Fruit fly (Drosophila melanogaster) whole organism, embryonic: ENCODE measurements around the gene CG7016.

ENCODE experiments used
- Antp ChIP-seq: fragments of 200-800 bp; sonication (Bioruptor generic); optimal IDR thresholded peaks from 3 replicates; lab custom pipeline; 2016; ENCODE audit warnings: missing biosample characterization, missing genetic modification characterization
- Bgb ChIP-seq: fragments of 200-800 bp; sonication (Bioruptor generic); IDR thresholded peaks from 2 replicates; pipeline ENCODE4 v1.3.6; 2022; ENCODE audit warnings: missing biosample characterization, missing genetic modification characterization; ENCODE audit not compliant: partially characterized antibody
- CG11456 ChIP-seq: fragments of 200-800 bp; sonication (Bioruptor generic); IDR thresholded peaks from 3 replicates; pipeline ENCODE4 v1.3.6; 2022; ENCODE audit warnings: missing biosample characterization, missing genetic modification characterization
- CG11504 ChIP-seq: fragments of 200-800 bp; sonication (Bioruptor generic); optimal IDR thresholded peaks from 3 replicates; lab custom pipeline; 2019; ENCODE audit warnings: missing biosample characterization, mild to moderate bottlenecking, missing genetic modification characterization, moderate library complexity
- CG12744 ChIP-seq: fragments of 200-800 bp; sonication (Bioruptor generic); optimal IDR thresholded peaks from 2 replicates; lab custom pipeline; 2016; ENCODE audit warnings: missing biosample characterization, missing genetic modification characterization
- CG12769 ChIP-seq: fragments of 200-800 bp; sonication (Bioruptor generic); optimal IDR thresholded peaks from 2 replicates; lab custom pipeline; 2019; ENCODE audit warnings: missing biosample characterization, mild to moderate bottlenecking, missing genetic modification characterization, moderate library complexity
- CG14667 ChIP-seq: fragments of 200-800 bp; sonication (Bioruptor generic); IDR thresholded peaks from 2 replicates; pipeline ENCODE4 v1.3.6; 2022; ENCODE audit warnings: missing biosample characterization, missing genetic modification characterization
- CG15073 ChIP-seq: fragments of 200-800 bp; sonication (Bioruptor generic); optimal IDR thresholded peaks from 2 replicates; lab custom pipeline; 2016; ENCODE audit warnings: missing biosample characterization, missing genetic modification characterization
- CG1529 ChIP-seq: fragments of 200-800 bp; sonication (Bioruptor generic); optimal IDR thresholded peaks from 3 replicates; lab custom pipeline; 2018; ENCODE audit warnings: missing biosample characterization, missing genetic modification characterization
- CG15479 ChIP-seq: fragments of 200-800 bp; sonication (Bioruptor generic); optimal IDR thresholded peaks from 3 replicates; lab custom pipeline; 2019; ENCODE audit warnings: missing biosample characterization, mild to moderate bottlenecking, missing genetic modification characterization, moderate library complexity
- CG16815 ChIP-seq: fragments of 200-800 bp; sonication (Bioruptor generic); optimal IDR thresholded peaks from 3 replicates; lab custom pipeline; 2017; ENCODE audit warnings: missing biosample characterization, mild to moderate bottlenecking, missing genetic modification characterization
- CG18599 ChIP-seq: fragments of 200-800 bp; sonication (Bioruptor generic); optimal IDR thresholded peaks from 3 replicates; lab custom pipeline; 2017; ENCODE audit warnings: missing biosample characterization, missing genetic modification characterization, mild to moderate bottlenecking, moderate library complexity, missing genetic modification reagents
- CG18764 ChIP-seq: fragments of 200-800 bp; sonication (Bioruptor generic); optimal IDR thresholded peaks from 3 replicates; lab custom pipeline; 2016; ENCODE audit warnings: missing biosample characterization, missing genetic modification characterization
- CG2199 ChIP-seq: fragments of 200-800 bp; sonication (Bioruptor generic); IDR thresholded peaks from 3 replicates; pipeline ENCODE4 v1.3.6; 2022; ENCODE audit warnings: missing biosample characterization, missing genetic modification characterization
- CG3065 ChIP-seq: fragments of 200-800 bp; sonication (Bioruptor generic); optimal IDR thresholded peaks from 2 replicates; lab custom pipeline; 2016; ENCODE audit warnings: missing biosample characterization, missing genetic modification characterization
- CG31388 ChIP-seq: fragments of 200-800 bp; sonication (Bioruptor generic); optimal IDR thresholded peaks from 2 replicates; lab custom pipeline; 2016; ENCODE audit warnings: missing biosample characterization, missing genetic modification characterization
- CG34224 ChIP-seq: fragments of 200-800 bp; sonication (Bioruptor generic); IDR thresholded peaks from 3 replicates; pipeline ENCODE4 v1.3.6; 2022; ENCODE audit warnings: missing biosample characterization, missing genetic modification characterization; ENCODE audit not compliant: partially characterized antibody
- CG34422 ChIP-seq: fragments of 200-800 bp; sonication (Bioruptor generic); IDR thresholded peaks from 3 replicates; pipeline ENCODE4 v1.3.6; 2022; ENCODE audit warnings: missing biosample characterization, missing genetic modification characterization
- CG6272 ChIP-seq: fragments of 200-800 bp; sonication (Bioruptor generic); IDR thresholded peaks from 2 replicates; pipeline ENCODE4 v1.3.6; 2022; ENCODE audit warnings: missing biosample characterization, missing genetic modification characterization
- CG8089 ChIP-seq: fragments of 200-800 bp; sonication (Bioruptor generic); optimal IDR thresholded peaks from 3 replicates; lab custom pipeline; 2016; ENCODE audit warnings: missing biosample characterization, missing genetic modification characterization
- CG9727 ChIP-seq: fragments of 200-800 bp; sonication (Bioruptor generic); optimal IDR thresholded peaks from 3 replicates; lab custom pipeline; 2017; ENCODE audit warnings: missing biosample characterization, mild to moderate bottlenecking, missing genetic modification characterization
- D19B ChIP-seq: fragments of 200-800 bp; sonication (Bioruptor generic); optimal IDR thresholded peaks from 2 replicates; lab custom pipeline; 2017; ENCODE audit warnings: missing biosample characterization, mild to moderate bottlenecking, missing genetic modification characterization
- Dref ChIP-seq: fragments of 200-800 bp; sonication (Bioruptor generic); IDR thresholded peaks from 2 replicates; pipeline ENCODE4 v1.3.6; 2022; ENCODE audit warnings: missing biosample characterization, missing genetic modification characterization
- Drgx ChIP-seq: fragments of 200-800 bp; sonication (Bioruptor generic); IDR thresholded peaks from 2 replicates; pipeline ENCODE4 v1.3.6; 2022; ENCODE audit warnings: missing biosample characterization, missing genetic modification characterization
- E2f1 ChIP-seq: fragments of 200-800 bp; sonication (Bioruptor generic); IDR thresholded peaks from 2 replicates; pipeline ENCODE4 v1.3.6; 2022; ENCODE audit warnings: missing biosample characterization, missing genetic modification characterization
- Hr39 ChIP-seq: fragments of >200 bp; optimal IDR thresholded peaks from 2 replicates; lab custom pipeline; 2017
- Lim3 ChIP-seq: fragments of 200-800 bp; sonication (Bioruptor generic); IDR thresholded peaks from 2 replicates; pipeline ENCODE4 v1.3.6; 2022; ENCODE audit warnings: missing biosample characterization, missing genetic modification characterization
- Med ChIP-seq: fragments of 200-800 bp; sonication (Bioruptor generic); peaks from one replicate; lab custom pipeline; 2016; ENCODE audit warnings: missing biosample characterization, missing genetic modification characterization, mild to moderate bottlenecking, inconsistent platforms, moderate library complexity
- Mes4 ChIP-seq: fragments of 200-800 bp; sonication (Bioruptor generic); optimal IDR thresholded peaks from 2 replicates; lab custom pipeline; 2016; ENCODE audit warnings: missing biosample characterization, missing genetic modification characterization
- NC2α ChIP-seq: fragments of 200-800 bp; sonication (Bioruptor generic); optimal IDR thresholded peaks from 2 replicates; lab custom pipeline; 2016; ENCODE audit warnings: missing biosample characterization, missing genetic modification characterization
- Sry-δ ChIP-seq: fragments of 200-800 bp; sonication (Bioruptor generic); optimal IDR thresholded peaks from 2 replicates; lab custom pipeline; 2016; ENCODE audit warnings: missing biosample characterization, missing genetic modification characterization
- Xrp1 ChIP-seq: fragments of 200-800 bp; sonication (Bioruptor generic); IDR thresholded peaks from 2 replicates; pipeline ENCODE4 v1.3.6; 2022; ENCODE audit warnings: missing biosample characterization, missing genetic modification characterization
- ash1 ChIP-seq: fragments of 200-800 bp; sonication (Bioruptor generic); optimal IDR thresholded peaks from 2 replicates; lab custom pipeline; 2018; ENCODE audit warnings: missing biosample characterization, mild to moderate bottlenecking, missing genetic modification characterization
- btn ChIP-seq: fragments of 200-800 bp; sonication (Bioruptor generic); optimal IDR thresholded peaks from 2 replicates; lab custom pipeline; 2016; ENCODE audit warnings: missing biosample characterization, missing genetic modification characterization
- chinmo ChIP-seq: fragments of 200-800 bp; sonication (Bioruptor generic); IDR thresholded peaks from 4 replicates; pipeline ENCODE4 v1.3.6; 2022; ENCODE audit warnings: missing biosample characterization, missing genetic modification characterization; ENCODE audit not compliant: partially characterized antibody
- chm ChIP-seq: fragments of 200-800 bp; sonication (Bioruptor generic); IDR thresholded peaks from 2 replicates; pipeline ENCODE4 v1.3.6; 2022; ENCODE audit warnings: missing biosample characterization, missing genetic modification characterization
- croc ChIP-seq: fragments of 200-800 bp; sonication (Bioruptor generic); conservative IDR thresholded peaks from 3 replicates; pipeline ENCODE4 v1.3.6; 2022; ENCODE audit warnings: missing biosample characterization, missing genetic modification characterization
- cwo ChIP-seq: fragments of 200-800 bp; sonication (Bioruptor generic); optimal IDR thresholded peaks from 3 replicates; lab custom pipeline; 2017; ENCODE audit warnings: missing biosample characterization, missing genetic modification characterization, mild to moderate bottlenecking, moderate library complexity, missing genetic modification reagents
- disco-r ChIP-seq: fragments of 200-800 bp; sonication (Bioruptor generic); optimal IDR thresholded peaks from 2 replicates; lab custom pipeline; 2016; ENCODE audit warnings: missing biosample characterization, missing genetic modification characterization
- gce ChIP-seq: fragments of 200-800 bp; sonication (Bioruptor generic); IDR thresholded peaks from 3 replicates; pipeline ENCODE4 v1.3.6; 2022; ENCODE audit warnings: missing biosample characterization, missing genetic modification characterization
- gem ChIP-seq: fragments of 200-800 bp; sonication (Bioruptor generic); optimal IDR thresholded peaks from 2 replicates; lab custom pipeline; 2019; ENCODE audit warnings: missing biosample characterization, mild to moderate bottlenecking, missing genetic modification characterization, moderate library complexity
- jumu ChIP-seq: fragments of 200-800 bp; sonication (Bioruptor generic); optimal IDR thresholded peaks from 3 replicates; lab custom pipeline; 2016; ENCODE audit warnings: missing biosample characterization, missing genetic modification characterization
- ken ChIP-seq: fragments of 200-800 bp; sonication (Bioruptor generic); IDR thresholded peaks from 3 replicates; pipeline ENCODE4 v1.3.6; 2022; ENCODE audit warnings: missing biosample characterization, missing genetic modification characterization
- knrl ChIP-seq: fragments of 200-800 bp; sonication (Bioruptor generic); IDR thresholded peaks from 3 replicates; pipeline ENCODE4 v1.3.6; 2022; ENCODE audit warnings: missing biosample characterization, missing genetic modification characterization; ENCODE audit not compliant: partially characterized antibody
- nerfin-1 ChIP-seq: fragments of 200-800 bp; sonication (Bioruptor generic); optimal IDR thresholded peaks from 3 replicates; lab custom pipeline; 2019; ENCODE audit warnings: missing biosample characterization, mild to moderate bottlenecking, missing genetic modification characterization, moderate library complexity
- repo ChIP-seq: fragments of 200-800 bp; sonication (Bioruptor generic); optimal IDR thresholded peaks from 2 replicates; lab custom pipeline; 2016; ENCODE audit warnings: missing biosample characterization, missing genetic modification characterization
- row ChIP-seq: fragments of 200-800 bp; sonication (Bioruptor generic); IDR thresholded peaks from 3 replicates; pipeline ENCODE4 v1.3.6; 2022; ENCODE audit warnings: missing biosample characterization, missing genetic modification characterization
- run ChIP-seq: fragments of 200-800 bp; sonication (Bioruptor generic); optimal IDR thresholded peaks from 3 replicates; lab custom pipeline; 2018; ENCODE audit warnings: missing biosample characterization, mild to moderate bottlenecking, missing genetic modification characterization
- slbo ChIP-seq: fragments of 200-800 bp; sonication (Bioruptor generic); IDR thresholded peaks from 2 replicates; pipeline ENCODE4 v1.3.6; 2022; ENCODE audit warnings: missing biosample characterization, missing genetic modification characterization
- tx ChIP-seq: fragments of 200-800 bp; sonication (Bioruptor generic); optimal IDR thresholded peaks from 2 replicates; lab custom pipeline; 2016; ENCODE audit warnings: missing biosample characterization, missing genetic modification characterization

The CG7016 gene

DNA sequence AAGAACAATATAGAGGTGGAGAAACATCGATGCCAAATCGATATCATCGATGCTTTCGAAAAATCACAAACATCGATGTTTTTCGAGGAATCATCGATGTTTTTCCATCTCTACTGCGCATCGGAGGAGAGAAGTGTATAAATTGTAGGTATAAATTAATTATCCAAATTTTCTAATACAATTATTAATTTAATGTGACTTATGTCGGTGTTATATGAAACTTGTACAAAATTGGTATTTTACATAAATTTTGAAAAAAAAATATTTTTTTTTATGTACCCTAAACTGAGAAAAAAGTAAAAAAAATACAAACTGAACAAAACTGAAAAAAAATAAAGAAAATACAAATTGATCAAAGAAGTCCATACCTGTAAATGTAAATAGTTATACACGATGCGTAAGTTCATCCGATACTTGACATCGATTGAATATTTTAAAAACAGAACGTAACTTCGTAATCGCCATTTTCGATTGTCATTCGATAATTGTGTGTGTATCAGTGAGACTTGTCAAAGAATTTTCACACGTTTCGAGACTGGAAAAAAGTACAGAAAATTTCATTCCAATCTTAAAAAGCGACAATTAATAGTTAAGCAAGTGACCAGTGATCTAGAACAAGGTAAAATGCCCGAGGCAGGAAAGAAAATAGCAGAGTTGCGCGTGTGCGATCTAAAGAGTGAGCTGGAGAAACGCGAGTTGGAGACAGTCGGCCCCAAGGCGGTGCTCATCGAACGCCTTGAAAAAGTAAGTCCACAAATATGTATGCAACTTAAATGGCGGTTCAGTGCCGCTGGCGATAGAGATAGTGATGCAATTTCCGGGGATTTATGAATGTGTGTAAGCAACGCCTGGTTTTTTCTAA lies 45.5 kb upstream of the CG7016 start, which contains the start of the genes CG5808 and Saf-B (continued):
- TF ChIP-seq CG3065 (no peak), disco-r (GFP tag; lab: Kevin White, UChicago) (no peak), ken (GFP tag; lab: Robert Waterston, UW) (no peak), CG12744 (GFP tag; lab: Kevin White, UChicago) (no peak), row (peak; percentile 83), CG18764 (no peak), Mes4 (GFP tag; lab: Kevin White, UChicago) (no peak), gce (GFP tag; lab: Robert Waterston, UW) (no peak), CG31388 (GFP tag; lab: Kevin White, UChicago) (peak; percentile 29), CG15479 (GFP tag; lab: Kevin White, UChicago) (no peak), jumu (no peak), CG1529 (GFP tag; lab: Kevin White, UChicago) (no peak), cwo (GFP tag; lab: Kevin White, UChicago) (no peak), croc (GFP tag; lab: Robert Waterston, UW) (no peak), CG9727 (GFP tag; lab: Kevin White, UChicago) (peak; percentile 76), Xrp1 (GFP tag; lab: Robert Waterston, UW) (peak; percentile 49; the same call in 1 of the 2 replicates), Antp (no peak), CG11456 (no peak), ash1 (GFP tag; lab: Kevin White, UChicago) (no peak), CG11504 (tag; lab: Kevin White, UChicago) (no peak), tx (no peak), CG18599 (no peak), chm (GFP tag; lab: Robert Waterston, UW) (no peak), D19B (GFP tag; lab: Kevin White, UChicago) (no peak), btn (GFP tag; lab: Kevin White, UChicago) (no peak), nerfin-1 (tag; lab: Kevin White, UChicago) (peak; percentile 49), CG12769 (tag; lab: Kevin White, UChicago) (no peak), CG2199 (GFP tag; lab: Robert Waterston, UW) (no peak), CG14667 (GFP tag; lab: Robert Waterston, UW) (peak; percentile 38; the same call in 1 of the 2 replicates), Dref (peak; percentile 82), CG8089 (no peak), Med (GFP tag; lab: Kevin White, UChicago) (peak; percentile 78), NC2α (GFP tag; lab: Kevin White, UChicago) (no peak), E2f1 (GFP tag; lab: Robert Waterston, UW) (peak; percentile 59), Bgb (peak; percentile 76), repo (GFP tag; lab: Kevin White, UChicago) (no peak), CG16815 (GFP tag; lab: Kevin White, UChicago) (no peak), knrl (GFP tag; lab: Robert Waterston, UW) (peak; percentile 83; the same call in 2 of the 3 replicates), Lim3 (GFP tag; lab: Robert Waterston, UW) (no peak), slbo (GFP tag; lab: Robert Waterston, UW) (peak; percentile 60), CG15073 (no peak), CG34422 (GFP tag; lab: Robert Waterston, UW) (no peak; the same call in 2 of the 3 replicates), Drgx (no peak), run (tag; lab: Kevin White, UChicago) (no peak), Sry-δ (peak; percentile 86), Hr39 (no peak), chinmo (0 out of 4 replicates have a peak, but pooled peaks have one; percentile 77), gem (tag; lab: Kevin White, UChicago) (no peak), CG34224 (GFP tag; lab: Robert Waterston, UW) (peak; percentile 85), CG6272 (GFP tag; lab: Robert Waterston, UW) (no peak)
